Fruit fly (Drosophila melanogaster) whole organism, embryonic: Measurements from ENCODE around the gene CG15429.

Experiments used
- Atf-2 ChIP-seq: fragments of 200-800 bp; sonication (Bioruptor generic); optimal IDR thresholded peaks from 2 replicates; lab custom pipeline; 2016; ENCODE audit warnings: missing biosample characterization, missing genetic modification characterization
- B-H1 ChIP-seq: fragments of 200-800 bp; sonication (Bioruptor generic); IDR thresholded peaks from 3 replicates; pipeline ENCODE4 v1.3.6; 2022; ENCODE audit warnings: missing biosample characterization, missing genetic modification characterization
- B-H2 ChIP-seq: fragments of 200-800 bp; sonication (Bioruptor generic); optimal IDR thresholded peaks from 2 replicates; lab custom pipeline; 2018; ENCODE audit warnings: missing biosample characterization, mild to moderate bottlenecking, missing genetic modification characterization
- Blimp-1 ChIP-seq: fragments of 200-800 bp; sonication (Bioruptor generic); optimal IDR thresholded peaks from 3 replicates; lab custom pipeline; 2018; ENCODE audit warnings: missing biosample characterization, missing genetic modification characterization, mild to moderate bottlenecking, moderate library complexity, missing genetic modification reagents
- CG10209 ChIP-seq: fragments of 200-800 bp; sonication (Bioruptor generic); optimal IDR thresholded peaks from 3 replicates; lab custom pipeline; 2017; ENCODE audit warnings: missing biosample characterization, mild to moderate bottlenecking, missing genetic modification characterization, missing genetic modification reagents
- CG10321 ChIP-seq: fragments of 200-800 bp; sonication (Bioruptor generic); IDR thresholded peaks from 2 replicates; pipeline ENCODE4 v1.3.6; 2022; ENCODE audit warnings: missing biosample characterization, missing genetic modification characterization
- CG10366 ChIP-seq: fragments of 200-800 bp; sonication (Bioruptor generic); IDR thresholded peaks from 2 replicates; pipeline ENCODE4 v1.3.6; 2022; ENCODE audit warnings: missing biosample characterization, missing genetic modification characterization
- CG11504 ChIP-seq: fragments of 200-800 bp; sonication (Bioruptor generic); optimal IDR thresholded peaks from 3 replicates; lab custom pipeline; 2019; ENCODE audit warnings: missing biosample characterization, mild to moderate bottlenecking, missing genetic modification characterization, moderate library complexity
- CG15011 ChIP-seq: fragments of 200-800 bp; sonication (Bioruptor generic); optimal IDR thresholded peaks from 3 replicates; lab custom pipeline; 2018; ENCODE audit warnings: missing biosample characterization, mild to moderate bottlenecking, missing genetic modification characterization
- CG15269 ChIP-seq: fragments of 200-800 bp; sonication (Bioruptor generic); optimal IDR thresholded peaks from 2 replicates; lab custom pipeline; 2018; ENCODE audit warnings: missing biosample characterization, mild to moderate bottlenecking, missing genetic modification characterization, moderate library complexity
- CG2120 ChIP-seq: fragments of 200-800 bp; sonication (Bioruptor generic); optimal IDR thresholded peaks from 3 replicates; lab custom pipeline; 2016; ENCODE audit warnings: missing biosample characterization, missing genetic modification characterization
- CG31365 ChIP-seq: fragments of 200-800 bp; sonication (Bioruptor generic); optimal IDR thresholded peaks from 2 replicates; lab custom pipeline; 2018; ENCODE audit warnings: missing biosample characterization, mild to moderate bottlenecking, missing genetic modification characterization
- CG3281 ChIP-seq: fragments of 200-800 bp; sonication (Bioruptor generic); optimal IDR thresholded peaks from 3 replicates; lab custom pipeline; 2017; ENCODE audit warnings: missing biosample characterization, mild to moderate bottlenecking, missing genetic modification characterization
- CG34376 ChIP-seq: fragments of 200-800 bp; sonication (Bioruptor generic); optimal IDR thresholded peaks from 2 replicates; lab custom pipeline; 2018; ENCODE audit warnings: missing biosample characterization, mild to moderate bottlenecking, missing genetic modification characterization
- CG3847 ChIP-seq: fragments of 200-800 bp; sonication (Bioruptor generic); IDR thresholded peaks from 2 replicates; pipeline ENCODE4 v1.3.6; 2022; ENCODE audit warnings: missing biosample characterization, missing genetic modification characterization
- CG4617 ChIP-seq: fragments of 200-800 bp; sonication (Bioruptor generic); optimal IDR thresholded peaks from 3 replicates; lab custom pipeline; 2016; ENCODE audit warnings: missing biosample characterization, missing genetic modification characterization, borderline replicate concordance
- CG4854 ChIP-seq: fragments of 200-800 bp; sonication (Bioruptor generic); optimal IDR thresholded peaks from 2 replicates; lab custom pipeline; 2016; ENCODE audit warnings: missing biosample characterization, missing genetic modification characterization, inconsistent platforms
- CG6683 ChIP-seq: fragments of 200-800 bp; sonication (Bioruptor generic); optimal IDR thresholded peaks from 2 replicates; lab custom pipeline; 2017; ENCODE audit warnings: missing biosample characterization, mild to moderate bottlenecking, missing genetic modification characterization, missing genetic modification reagents
- CG8089 ChIP-seq: fragments of 200-800 bp; sonication (Bioruptor generic); optimal IDR thresholded peaks from 3 replicates; lab custom pipeline; 2016; ENCODE audit warnings: missing biosample characterization, missing genetic modification characterization
- CG9727 ChIP-seq: fragments of 200-800 bp; sonication (Bioruptor generic); optimal IDR thresholded peaks from 3 replicates; lab custom pipeline; 2017; ENCODE audit warnings: missing biosample characterization, mild to moderate bottlenecking, missing genetic modification characterization
- D19B ChIP-seq: fragments of 200-800 bp; sonication (Bioruptor generic); optimal IDR thresholded peaks from 2 replicates; lab custom pipeline; 2017; ENCODE audit warnings: missing biosample characterization, mild to moderate bottlenecking, missing genetic modification characterization
- Dbx ChIP-seq: fragments of 200-800 bp; sonication (Bioruptor generic); IDR thresholded peaks from 3 replicates; pipeline ENCODE4 v1.3.6; 2022; ENCODE audit warnings: missing biosample characterization, missing genetic modification characterization
- Doc2 ChIP-seq: fragments of 200-800 bp; sonication (Bioruptor generic); IDR thresholded peaks from 2 replicates; pipeline ENCODE4 v1.3.6; 2022; ENCODE audit warnings: missing biosample characterization, missing genetic modification characterization
- Gug ChIP-seq: fragments of 200-800 bp; sonication (Bioruptor generic); IDR thresholded peaks from 4 replicates; pipeline ENCODE4 v1.3.6; 2022; ENCODE audit warnings: missing biosample characterization, missing genetic modification characterization
- Lpt ChIP-seq: fragments of >200 bp; optimal IDR thresholded peaks from 2 replicates; lab custom pipeline; 2018; ENCODE audit warnings: missing biosample characterization, missing genetic modification characterization
- Nf-YB ChIP-seq: fragments of 200-800 bp; sonication (Bioruptor generic); optimal IDR thresholded peaks from 3 replicates; lab custom pipeline; 2019; ENCODE audit warnings: missing biosample characterization, mild to moderate bottlenecking, missing genetic modification characterization, moderate library complexity
- PHDP ChIP-seq: fragments of 200-800 bp; sonication (Bioruptor generic); optimal IDR thresholded peaks from 3 replicates; lab custom pipeline; 2018; ENCODE audit warnings: missing biosample characterization, mild to moderate bottlenecking, missing genetic modification characterization, moderate library complexity
- Scr ChIP-seq: fragments of 200-800 bp; sonication (Bioruptor generic); IDR thresholded peaks from 2 replicates; pipeline ENCODE4 v1.3.6; 2022; ENCODE audit warnings: missing biosample characterization, missing genetic modification characterization; ENCODE audit not compliant: partially characterized antibody
- Sin3A ChIP-seq: fragments of >200 bp; optimal IDR thresholded peaks from 2 replicates; lab custom pipeline; 2018
- Sry-δ ChIP-seq: fragments of 200-800 bp; sonication (Bioruptor generic); optimal IDR thresholded peaks from 2 replicates; lab custom pipeline; 2016; ENCODE audit warnings: missing biosample characterization, missing genetic modification characterization
- TFAM ChIP-seq: fragments of 200-800 bp; sonication (Bioruptor generic); optimal IDR thresholded peaks from 2 replicates; lab custom pipeline; 2017; ENCODE audit warnings: missing biosample characterization, missing genetic modification characterization, inconsistent platforms
- btn ChIP-seq: fragments of 200-800 bp; sonication (Bioruptor generic); optimal IDR thresholded peaks from 2 replicates; lab custom pipeline; 2016; ENCODE audit warnings: missing biosample characterization, missing genetic modification characterization
- chm ChIP-seq: fragments of 200-800 bp; sonication (Bioruptor generic); IDR thresholded peaks from 2 replicates; pipeline ENCODE4 v1.3.6; 2022; ENCODE audit warnings: missing biosample characterization, missing genetic modification characterization
- dpn ChIP-seq, 2 experiments: fragments of 200-800 bp; sonication (Bioruptor generic); optimal IDR thresholded peaks; 3 replicates each; lab custom pipeline; 2016; ENCODE audit warnings: missing biosample characterization in 2 of 2, missing genetic modification characterization in 2 of 2
- eve ChIP-seq, 2 experiments: fragments of >200 bp; optimal IDR thresholded peaks; 2 replicates each; lab custom pipeline; 2017; ENCODE audit warnings: missing biosample characterization in 2 of 2, missing genetic modification characterization in 2 of 2
- gro ChIP-seq: fragments of 200-800 bp; sonication (Bioruptor generic); optimal IDR thresholded peaks from 2 replicates; lab custom pipeline; 2016; ENCODE audit warnings: missing biosample characterization, missing genetic modification characterization
- gt ChIP-seq: fragments of 200-800 bp; sonication (Bioruptor generic); IDR thresholded peaks from 2 replicates; pipeline ENCODE4 v1.3.6; 2022; ENCODE audit warnings: missing biosample characterization, missing genetic modification characterization
- h ChIP-seq: fragments of >200 bp; optimal IDR thresholded peaks from 2 replicates; lab custom pipeline; 2017
- ham ChIP-seq: fragments of 200-800 bp; sonication (Bioruptor generic); IDR thresholded peaks from 2 replicates; pipeline ENCODE4 v1.3.6; 2022; ENCODE audit warnings: missing biosample characterization, missing genetic modification characterization
- hb ChIP-seq: fragments of 200-800 bp; sonication (Bioruptor generic); IDR thresholded peaks from 3 replicates; pipeline ENCODE4 v1.3.6; 2022; ENCODE audit warnings: missing biosample characterization, missing genetic modification characterization; ENCODE audit not compliant: partially characterized antibody
- hbn ChIP-seq: fragments of 200-800 bp; sonication (Bioruptor generic); IDR thresholded peaks from 2 replicates; pipeline ENCODE4 v1.3.6; 2022; ENCODE audit warnings: missing biosample characterization, missing genetic modification characterization; ENCODE audit not compliant: partially characterized antibody
- jing ChIP-seq: fragments of 200-800 bp; sonication (Bioruptor generic); optimal IDR thresholded peaks from 2 replicates; lab custom pipeline; 2018; ENCODE audit warnings: missing biosample characterization, mild to moderate bottlenecking, missing genetic modification characterization
- lmd ChIP-seq: fragments of 200-800 bp; sonication (Bioruptor generic); IDR thresholded peaks from 2 replicates; pipeline ENCODE4 v1.3.6; 2022; ENCODE audit warnings: missing biosample characterization, missing genetic modification characterization
- lola ChIP-seq, 3 experiments: fragments of >200 bp in 2 of 3; fragments of 200-800 bp in 1 of 3; sonication (Bioruptor generic) in 1 of 3; optimal IDR thresholded peaks; 2 replicates each; lab custom pipeline; 2017 to 2019; ENCODE audit warnings: missing biosample characterization in 3 of 3, missing genetic modification characterization in 3 of 3, mild to moderate bottlenecking in 1 of 3, moderate library complexity in 1 of 3
- mam ChIP-seq: fragments of 200-800 bp; sonication (Bioruptor generic); optimal IDR thresholded peaks from 3 replicates; lab custom pipeline; 2016; ENCODE audit warnings: missing biosample characterization, missing genetic modification characterization
- oc ChIP-seq: fragments of 200-800 bp; sonication (Bioruptor generic); optimal IDR thresholded peaks from 2 replicates; lab custom pipeline; 2018; ENCODE audit warnings: missing biosample characterization, mild to moderate bottlenecking, missing genetic modification characterization, moderate library complexity
- schlank ChIP-seq: fragments of 200-800 bp; sonication (Bioruptor generic); optimal IDR thresholded peaks from 2 replicates; lab custom pipeline; 2018; ENCODE audit warnings: missing biosample characterization, mild to moderate bottlenecking, missing genetic modification characterization
- shn ChIP-seq: fragments of 200-800 bp; sonication (Bioruptor generic); optimal IDR thresholded peaks from 3 replicates; lab custom pipeline; 2016; ENCODE audit warnings: missing biosample characterization, missing genetic modification characterization
- usp ChIP-seq: fragments of >200 bp; optimal IDR thresholded peaks from 2 replicates; lab custom pipeline; 2017; ENCODE audit warnings: missing biosample characterization, missing genetic modification characterization
- yki ChIP-seq: fragments of >200 bp; optimal IDR thresholded peaks from 3 replicates; lab custom pipeline; 2018

The CG15429 gene

DNA sequence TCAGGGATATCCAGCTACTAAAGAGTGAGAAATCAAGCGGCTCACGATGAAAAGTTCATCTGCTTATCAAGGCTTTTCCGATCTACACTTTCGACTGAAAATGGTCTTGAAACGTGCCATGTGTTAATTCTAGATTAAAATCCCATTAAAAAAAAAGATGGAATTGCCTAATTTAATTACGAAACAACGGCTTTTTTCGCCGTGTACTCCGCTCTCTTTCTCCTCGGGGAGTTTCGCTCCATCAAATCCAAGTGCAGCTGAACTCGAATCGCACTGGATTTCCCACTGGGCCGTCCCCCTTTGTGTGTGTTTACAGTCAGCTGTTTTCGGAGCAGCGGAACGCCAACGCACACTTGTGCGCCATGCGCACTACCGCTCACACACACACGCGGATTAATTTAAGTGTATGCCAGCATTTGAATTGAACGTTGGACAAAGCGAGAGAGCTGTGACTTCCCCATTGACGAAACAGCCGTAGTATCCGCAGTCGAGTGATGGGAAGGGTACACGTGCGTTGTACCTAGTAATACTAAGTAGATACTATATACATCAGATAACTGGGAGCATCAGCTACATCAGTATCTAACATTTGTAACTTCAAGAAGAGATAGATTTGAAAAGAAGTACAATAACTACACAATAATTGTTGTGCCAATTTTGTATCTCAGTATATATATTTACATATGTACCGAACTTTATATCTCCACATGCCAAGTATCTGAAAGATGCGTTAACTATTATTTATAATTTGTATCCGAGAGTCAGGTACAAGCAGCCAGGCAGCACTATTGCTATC lies 19.6 kb upstream of the CG15429 start (continued):
- TF ChIP-seq usp (GFP tag; lab: Kevin White, UChicago) = no peak
- peak; percentile 82 for TF ChIP-seq oc (tag; lab: Kevin White, UChicago)
- TF ChIP-seq CG3847 (GFP tag; lab: Robert Waterston, UW) = peak; percentile 68
- peak; percentile 83 for TF ChIP-seq CG11504
- TF ChIP-seq eve (GFP tag; optimal IDR thresholded peaks at IDR 0.05; lab: Kevin White, UChicago) = no peak
- peak; percentile 74 for TF ChIP-seq PHDP (tag; lab: Kevin White, UChicago)
- TF ChIP-seq hbn = peak; percentile 56
- no peak for TF ChIP-seq Scr (GFP tag; lab: Robert Waterston, UW)
- TF ChIP-seq CG4617 (GFP tag; lab: Kevin White, UChicago) = peak; percentile 26
- TF ChIP-seq B-H2 (GFP tag; lab: Kevin White, UChicago) = peak; percentile 47
- peak; percentile 64 for TF ChIP-seq CG15011 (GFP tag; lab: Kevin White, UChicago)
- TF ChIP-seq lmd (GFP tag; lab: Robert Waterston, UW) = peak; percentile 74
- peak in 2 of 3 experiments; percentile 67 to 74 for TF ChIP-seq lola (GFP tag; optimal IDR thresholded peaks at IDR 0.05; lab: Kevin White, UChicago)
- peak; percentile 52 for TF ChIP-seq CG34376 (GFP tag; lab: Kevin White, UChicago)
- peak; percentile 60 for TF ChIP-seq jing
- TF ChIP-seq Sry-δ (GFP tag; lab: Kevin White, UChicago) = peak; percentile 46
- TF ChIP-seq CG10366 = peak; percentile 89
- TF ChIP-seq hb (GFP tag; lab: Robert Waterston, UW) = no peak
- peak; percentile 74 for TF ChIP-seq CG10209 (GFP tag; lab: Kevin White, UChicago)
- peak; percentile 83 for TF ChIP-seq B-H1 (GFP tag; lab: Robert Waterston, UW)
- no peak for TF ChIP-seq Sin3A (lab: Kevin White, UChicago)
- peak; percentile 67 for TF ChIP-seq shn (GFP tag; lab: Kevin White, UChicago)
- peak; percentile 87 for TF ChIP-seq CG9727 (GFP tag; lab: Kevin White, UChicago)
- peak; percentile 53 for TF ChIP-seq CG31365 (tag; lab: Kevin White, UChicago)
- peak; percentile 74 for TF ChIP-seq CG15269 (tag; lab: Kevin White, UChicago)
- peak; percentile 57 for TF ChIP-seq CG6683 (GFP tag; lab: Kevin White, UChicago)
- peak; percentile 62 for TF ChIP-seq schlank (tag; lab: Kevin White, UChicago)
- TF ChIP-seq CG3281 (GFP tag; lab: Kevin White, UChicago) = peak; percentile 87
- peak; percentile 75 for TF ChIP-seq CG8089 (GFP tag; lab: Kevin White, UChicago)
- TF ChIP-seq Blimp-1 (GFP tag; lab: Kevin White, UChicago) = peak; percentile 87
- TF ChIP-seq Doc2 = no peak
- peak; percentile 85 for TF ChIP-seq chm (GFP tag; lab: Robert Waterston, UW)
- peak; percentile 60 for TF ChIP-seq gt (GFP tag; lab: Robert Waterston, UW)
- TF ChIP-seq CG4854 (GFP tag; lab: Kevin White, UChicago) = peak; percentile 70
- TF ChIP-seq ham (GFP tag; lab: Robert Waterston, UW) = no peak
- peak; percentile 58 for TF ChIP-seq Nf-YB (GFP tag; lab: Kevin White, UChicago)
- TF ChIP-seq mam (GFP tag; lab: Kevin White, UChicago) = peak; percentile 69
- peak; percentile 75 for TF ChIP-seq CG2120 (GFP tag; lab: Kevin White, UChicago)
- no peak for TF ChIP-seq h (lab: Kevin White, UChicago)
- TF ChIP-seq btn (GFP tag; lab: Kevin White, UChicago) = peak; percentile 76
- TF ChIP-seq yki = no peak
- TF ChIP-seq Atf-2 = peak; percentile 79
- TF ChIP-seq Dbx (GFP tag; lab: Robert Waterston, UW) = peak; percentile 87
- peak; percentile 83 to 87 for TF ChIP-seq dpn (GFP tag; optimal IDR thresholded peaks at IDR 0.05; lab: Kevin White, UChicago)
- TF ChIP-seq gro (GFP tag; lab: Kevin White, UChicago) = peak; percentile 55
- TF ChIP-seq TFAM = peak; percentile 2
- no peak for TF ChIP-seq Lpt
- TF ChIP-seq Gug (GFP tag; lab: Robert Waterston, UW) = peak; percentile 75
- TF ChIP-seq D19B (GFP tag; lab: Kevin White, UChicago) = peak; percentile 99
- peak; percentile 45; the same call in 1 of the 2 replicates for TF ChIP-seq CG10321 (GFP tag; lab: Robert Waterston, UW)
